Worm (Caenorhabditis elegans) whole organism, late embryonic: ENCODE data around the gene F52D1.2.

Source experiments
- C08G9.2 ChIP-seq: sonication (generic microtip); optimal IDR thresholded peaks from 2 replicates; lab custom pipeline; 2016; ENCODE audit warnings: mild to moderate bottlenecking, missing genetic modification characterization, moderate library complexity, missing compliant biosample characterization
- F13H6.1 ChIP-seq: sonication (generic microtip); optimal IDR thresholded peaks from 2 replicates; lab custom pipeline; 2016; ENCODE audit warnings: missing genetic modification characterization, missing compliant biosample characterization
- K02D7.2 ChIP-seq: sonication (generic microtip); optimal IDR thresholded peaks from 2 replicates; lab custom pipeline; 2017; ENCODE audit warnings: mild to moderate bottlenecking, missing genetic modification characterization, missing compliant biosample characterization
- K09A11.1 ChIP-seq: sonication (generic microtip); optimal IDR thresholded peaks from 2 replicates; lab custom pipeline; 2017; ENCODE audit warnings: antibody characterized with exemption, mild to moderate bottlenecking, missing genetic modification characterization, missing compliant biosample characterization; ENCODE audit not compliant: insufficient read depth
- T23F11.4 ChIP-seq: fragments of 200-800 bp; sonication (Bioruptor generic); optimal IDR thresholded peaks from 2 replicates; lab custom pipeline; 2018; ENCODE audit warnings: mild to moderate bottlenecking, missing genetic modification characterization, missing compliant biosample characterization
- ceh-14 ChIP-seq: sonication (generic microtip); optimal IDR thresholded peaks from 2 replicates; lab custom pipeline; 2016; ENCODE audit warnings: missing genotype, missing genetic modification characterization, missing compliant biosample characterization
- ceh-22 ChIP-seq: sonication (generic microtip); optimal IDR thresholded peaks from 2 replicates; lab custom pipeline; 2017; ENCODE audit warnings: missing biosample characterization, missing genetic modification characterization
- ceh-24 ChIP-seq: sonication (generic microtip); optimal IDR thresholded peaks from 2 replicates; lab custom pipeline; 2016; ENCODE audit warnings: mild to moderate bottlenecking, missing genetic modification characterization, missing compliant biosample characterization
- ceh-31 ChIP-seq: sonication (generic microtip); optimal IDR thresholded peaks from 2 replicates; lab custom pipeline; 2016; ENCODE audit warnings: missing genetic modification characterization, missing compliant biosample characterization
- ceh-34 ChIP-seq: sonication (generic microtip); optimal IDR thresholded peaks from 2 replicates; lab custom pipeline; 2016; ENCODE audit warnings: mild to moderate bottlenecking, missing genetic modification characterization, missing compliant biosample characterization
- ceh-48 ChIP-seq: sonication (generic microtip); optimal IDR thresholded peaks from 2 replicates; lab custom pipeline; 2016; ENCODE audit warnings: missing genetic modification characterization, inconsistent platforms, missing compliant biosample characterization
- ceh-6 ChIP-seq: fragments of 200-800 bp; sonication (Bioruptor generic); optimal IDR thresholded peaks from 2 replicates; lab custom pipeline; 2018; ENCODE audit warnings: mild to moderate bottlenecking, missing genetic modification characterization, missing compliant biosample characterization
- ceh-9 ChIP-seq: sonication (generic microtip); optimal IDR thresholded peaks from 2 replicates; lab custom pipeline; 2016; ENCODE audit warnings: mild to moderate bottlenecking, missing genetic modification characterization, inconsistent platforms, missing compliant biosample characterization
- dve-1 ChIP-seq: sonication (generic microtip); optimal IDR thresholded peaks from 2 replicates; lab custom pipeline; 2017; ENCODE audit warnings: antibody characterized with exemption, mild to moderate bottlenecking, missing genetic modification characterization, missing compliant biosample characterization
- elt-2 ChIP-seq: sonication (generic microtip); optimal IDR thresholded peaks from 2 replicates; lab custom pipeline; 2016; ENCODE audit warnings: missing genetic modification reagents, missing genetic modification characterization, missing compliant biosample characterization
- eyg-1 ChIP-seq: sonication (generic microtip); optimal IDR thresholded peaks from 2 replicates; lab custom pipeline; 2016; ENCODE audit warnings: missing genotype, missing genetic modification characterization, missing compliant biosample characterization
- fkh-10 ChIP-seq: fragments of 150-350 bp; optimal IDR thresholded peaks from 2 replicates; lab custom pipeline; 2014; ENCODE audit warnings: missing biosample characterization, missing genetic modification reagents, missing genetic modification characterization
- fkh-6 ChIP-seq: sonication (generic microtip); optimal IDR thresholded peaks from 2 replicates; lab custom pipeline; 2016; ENCODE audit warnings: missing genetic modification characterization, missing compliant biosample characterization
- hlh-13 ChIP-seq: fragments of 200-800 bp; sonication (Bioruptor generic); optimal IDR thresholded peaks from 2 replicates; lab custom pipeline; 2018; ENCODE audit warnings: mild to moderate bottlenecking, missing genetic modification characterization, missing compliant biosample characterization
- hlh-15 ChIP-seq: sonication (generic microtip); optimal IDR thresholded peaks from 2 replicates; lab custom pipeline; 2016; ENCODE audit warnings: missing genetic modification characterization, missing compliant biosample characterization
- hlh-30 ChIP-seq: sonication (generic microtip); optimal IDR thresholded peaks from 2 replicates; lab custom pipeline; 2017; ENCODE audit warnings: antibody characterized with exemption, missing genetic modification characterization, missing compliant biosample characterization; ENCODE audit not compliant: insufficient read depth
- hlh-6 ChIP-seq: sonication (generic microtip); optimal IDR thresholded peaks from 2 replicates; lab custom pipeline; 2016; ENCODE audit warnings: missing genotype, missing genetic modification characterization, missing compliant biosample characterization
- hlh-8 ChIP-seq: sonication (generic microtip); optimal IDR thresholded peaks from 2 replicates; lab custom pipeline; 2016; ENCODE audit warnings: missing genotype, missing genetic modification characterization, missing compliant biosample characterization
- lim-6 ChIP-seq: sonication (generic microtip); optimal IDR thresholded peaks from 2 replicates; lab custom pipeline; 2016; ENCODE audit warnings: missing genetic modification characterization, missing compliant biosample characterization
- lin-11 ChIP-seq: fragments of 200-800 bp; sonication (Bioruptor generic); optimal IDR thresholded peaks from 2 replicates; lab custom pipeline; 2018; ENCODE audit warnings: mild to moderate bottlenecking, missing genetic modification characterization, missing compliant biosample characterization
- mec-3 ChIP-seq: sonication (generic microtip); optimal IDR thresholded peaks from 2 replicates; lab custom pipeline; 2016; ENCODE audit warnings: borderline replicate concordance, missing genetic modification characterization, missing compliant biosample characterization
- nfya-1 ChIP-seq: sonication (generic microtip); optimal IDR thresholded peaks from 2 replicates; lab custom pipeline; 2017; ENCODE audit warnings: missing genetic modification characterization, mild to moderate bottlenecking, missing compliant biosample characterization, antibody characterized with exemption, moderate library complexity
- nhr-232 ChIP-seq: sonication (generic microtip); optimal IDR thresholded peaks from 2 replicates; lab custom pipeline; 2016; ENCODE audit warnings: missing genetic modification characterization, missing compliant biosample characterization
- npax-4 ChIP-seq: sonication (generic microtip); optimal IDR thresholded peaks from 2 replicates; lab custom pipeline; 2016; ENCODE audit warnings: missing genetic modification characterization, missing compliant biosample characterization
- odd-2 ChIP-seq: sonication (generic microtip); optimal IDR thresholded peaks from 2 replicates; lab custom pipeline; 2017; ENCODE audit warnings: antibody characterized with exemption, mild to moderate bottlenecking, missing genetic modification characterization, missing compliant biosample characterization
- pag-3 ChIP-seq: sonication (generic microtip); optimal IDR thresholded peaks from 2 replicates; lab custom pipeline; 2016; ENCODE audit warnings: missing compliant biosample characterization, missing genetic modification characterization, borderline replicate concordance
- pha-2 ChIP-seq: sonication (generic microtip); optimal IDR thresholded peaks from 2 replicates; lab custom pipeline; 2017; ENCODE audit warnings: mild to moderate bottlenecking, missing genetic modification characterization, missing compliant biosample characterization
- pha-4 ChIP-seq: fragments of 150-350 bp; optimal IDR thresholded peaks from 2 replicates; lab custom pipeline; 2018; ENCODE audit warnings: missing biosample characterization, missing genetic modification reagents, missing genetic modification characterization
- pros-1 ChIP-seq: fragments of 150-350 bp; optimal IDR thresholded peaks from 2 replicates; lab custom pipeline; 2014; ENCODE audit warnings: missing biosample characterization, missing genetic modification reagents, missing genetic modification characterization
- ref-2 ChIP-seq: sonication (generic microtip); optimal IDR thresholded peaks from 2 replicates; lab custom pipeline; 2016; ENCODE audit warnings: missing genetic modification characterization, missing compliant biosample characterization
- sox-2 ChIP-seq: fragments of 200-800 bp; sonication (Bioruptor generic); IDR thresholded peaks from 2 replicates; pipeline ENCODE4 v1.3.6; 2022; ENCODE audit warnings: missing genetic modification reagents, missing genetic modification characterization, missing compliant biosample characterization
- syd-9 ChIP-seq: sonication (generic microtip); optimal IDR thresholded peaks from 2 replicates; lab custom pipeline; 2016; ENCODE audit warnings: mild to moderate bottlenecking, missing genetic modification characterization, moderate library complexity, missing compliant biosample characterization
- tbx-7 ChIP-seq: sonication (generic microtip); optimal IDR thresholded peaks from 2 replicates; lab custom pipeline; 2016; ENCODE audit warnings: missing genotype, missing genetic modification characterization, missing compliant biosample characterization
- ttx-3 ChIP-seq: sonication (generic microtip); optimal IDR thresholded peaks from 2 replicates; lab custom pipeline; 2016; ENCODE audit warnings: missing genetic modification reagents, missing genetic modification characterization, missing compliant biosample characterization
- unc-42 ChIP-seq: sonication (generic microtip); optimal IDR thresholded peaks from 2 replicates; lab custom pipeline; 2016; ENCODE audit warnings: missing genotype, missing genetic modification characterization, missing compliant biosample characterization

The F52D1.2 gene

ce11 chrX:459316-459715 is 9.3 kb upstream of the F52D1.2 start:
- TF ChIP-seq syd-9 (tag; lab: Kevin White, UChicago) (no peak), hlh-8 (tag; lab: Kevin White, UChicago) (no peak), eyg-1 (tag; lab: Kevin White, UChicago) (no peak), pha-4 (tag; lab: Kevin White, UChicago) (no peak), sox-2 (GFP tag; lab: Robert Waterston, UW) (no peak), elt-2 (tag; lab: Kevin White, UChicago) (no peak), F13H6.1 (tag; lab: Kevin White, UChicago) (no peak), nfya-1 (no peak), fkh-10 (GFP tag; lab: Kevin White, UChicago) (no peak), C08G9.2 (tag; lab: Kevin White, UChicago) (no peak), pros-1 (tag; lab: Kevin White, UChicago) (no peak), K09A11.1 (tag; lab: Kevin White, UChicago) (no peak), ref-2 (tag; lab: Kevin White, UChicago) (no peak), T23F11.4 (GFP tag; lab: Kevin White, UChicago) (no peak), nhr-232 (tag; lab: Kevin White, UChicago) (no peak), unc-42 (no peak), hlh-30 (tag; lab: Kevin White, UChicago) (no peak), mec-3 (tag; lab: Kevin White, UChicago) (no peak), tbx-7 (tag; lab: Kevin White, UChicago) (no peak)

DNA sequence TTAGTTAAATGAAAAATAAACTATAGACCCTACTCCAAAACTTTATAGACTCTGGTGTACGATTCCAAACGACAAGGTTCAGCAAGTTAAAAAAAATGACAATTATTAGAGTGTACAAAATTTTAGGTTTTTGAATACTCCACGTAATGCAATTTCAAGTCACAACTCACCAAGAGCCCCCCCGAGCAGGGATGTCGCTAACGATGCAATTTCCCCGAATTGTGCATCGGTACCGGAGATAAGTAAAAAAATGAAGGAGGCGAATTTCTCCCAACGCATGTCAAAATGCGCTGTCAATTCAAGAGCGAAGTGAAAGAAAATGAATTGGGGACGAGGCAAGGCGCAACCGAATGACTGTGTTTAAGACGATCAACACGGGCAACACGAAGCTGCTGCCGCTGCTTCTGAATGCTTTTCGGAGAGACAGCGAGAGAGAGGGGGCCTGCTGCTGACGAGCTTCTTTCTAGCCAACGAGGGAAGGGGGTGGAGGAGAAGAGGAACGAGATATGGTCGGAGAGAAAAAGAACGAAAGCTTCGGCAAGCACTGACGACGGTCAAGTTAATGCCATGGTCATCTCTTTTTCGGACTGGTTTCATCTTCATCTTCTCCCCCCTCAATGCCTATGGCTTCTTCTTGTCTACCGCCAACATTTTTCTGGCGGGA is 7.3 kb upstream of the F52D1.2 start, which contains the start of gene abu-12:
Gene abu-12, minus strand, starts transcription at position 472 of the 664 bp plus-strand sequence.
- TF ChIP-seq npax-4: no peak
- TF ChIP-seq pag-3: no peak
- no peak for TF ChIP-seq ceh-24 (tag; lab: Kevin White, UChicago)
- TF ChIP-seq ref-2 (tag; lab: Kevin White, UChicago): peak; percentile 2
- no peak for TF ChIP-seq ceh-34
- peak; percentile 46 for TF ChIP-seq hlh-6 (tag; lab: Kevin White, UChicago)
- no peak for TF ChIP-seq hlh-15

ce11 chrX:440420-440819 is 9.6 kb downstream of the F52D1.2 start:
- TF ChIP-seq ceh-9 (tag; lab: Kevin White, UChicago): no peak
- peak; percentile 69 for TF ChIP-seq elt-2 (tag; lab: Kevin White, UChicago)
- TF ChIP-seq, all 69 proteins: peak for 1

DNA sequence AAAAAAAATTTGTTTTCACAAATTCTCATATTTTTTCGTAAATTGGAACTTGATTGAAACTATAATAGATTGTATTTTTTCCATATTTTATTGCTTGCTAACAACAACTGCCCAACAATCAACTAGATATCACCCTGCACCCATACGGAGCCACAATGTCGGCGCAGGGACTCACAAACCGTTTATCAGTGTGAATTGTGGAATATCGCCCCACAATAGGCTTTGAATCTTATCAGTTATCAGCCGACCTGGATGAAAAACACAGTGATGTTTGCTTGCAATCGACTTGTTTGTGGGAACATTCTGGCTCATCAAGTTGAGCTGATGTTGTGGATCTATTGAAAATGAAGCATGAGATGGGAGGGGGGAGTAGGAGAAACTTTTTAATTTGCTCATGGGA is 11.0 kb downstream of the F52D1.2 start:
- TF ChIP-seq pha-2: no peak
- TF ChIP-seq lim-6: no peak
- no peak for TF ChIP-seq ceh-31
- TF ChIP-seq ceh-22 (tag; lab: Kevin White, UChicago): no peak
- TF ChIP-seq fkh-6: no peak
- no peak for TF ChIP-seq nfya-1
- no peak for TF ChIP-seq fkh-10 (GFP tag; lab: Kevin White, UChicago)
- no peak for TF ChIP-seq ceh-48 (tag; lab: Kevin White, UChicago)
- TF ChIP-seq ceh-14 (tag; lab: Kevin White, UChicago): no peak
- no peak for TF ChIP-seq lin-11 (tag; lab: Kevin White, UChicago)

- TF ChIP-seq ceh-6 (GFP tag; lab: Kevin White, UChicago) (no peak), K02D7.2 (tag; lab: Kevin White, UChicago) (no peak), ceh-31 (no peak), dve-1 (tag; lab: Kevin White, UChicago) (no peak), hlh-8 (tag; lab: Kevin White, UChicago) (no peak), elt-2 (tag; lab: Kevin White, UChicago) (no peak), ttx-3 (tag; lab: Kevin White, UChicago) (no peak), hlh-13 (no peak), odd-2 (tag; lab: Kevin White, UChicago) (no peak)
- TF ChIP-seq, all 69 proteins: peak for 0
Measured at ce11 chrX:438396-438795, 11.6 kb downstream of the F52D1.2 start.
